Fruit fly (Drosophila melanogaster): Measurements from ENCODE around the gene eyg.

eyg gene

DNA sequence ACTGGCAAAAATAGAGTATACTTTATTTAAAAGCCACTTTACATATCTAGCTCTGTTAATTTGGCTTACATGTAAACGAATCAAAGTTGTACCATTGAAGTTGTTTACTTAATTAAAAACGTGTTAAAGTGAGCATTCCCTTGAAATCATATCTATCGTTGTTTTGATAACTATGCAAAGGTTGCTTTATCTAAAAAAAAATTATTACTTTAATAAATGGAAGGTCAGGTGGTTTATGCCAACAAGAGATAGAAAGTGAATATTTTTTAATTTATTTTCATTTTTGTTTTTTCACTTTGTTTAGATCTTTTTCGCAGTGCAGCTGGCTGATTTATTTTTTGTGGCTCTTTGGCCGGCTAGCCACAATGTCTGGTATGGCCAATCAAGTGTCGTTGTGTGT lies 15.1 kb upstream of the eyg start (continued):
- TF ChIP-seq Vsx1 (GFP tag; optimal IDR thresholded peaks at IDR 0.05) (peak; percentile 62), CG10543 (GFP tag; optimal IDR thresholded peaks at IDR 0.05) (peak; percentile 18), CG4360 (GFP tag; IDR thresholded peaks at IDR 0.05) (no peak), CG17802 (tag; optimal IDR thresholded peaks at IDR 0.05) (no peak), Taf1 (GFP tag; IDR thresholded peaks at IDR 0.05) (no peak), CG7556 (GFP tag; optimal IDR thresholded peaks at IDR 0.05) (peak; percentile 81), ems (GFP tag; optimal IDR thresholded peaks at IDR 0.05) (peak; percentile 65), lab (GFP tag; optimal IDR thresholded peaks at IDR 0.05) (peak; percentile 68), Dbx (GFP tag; IDR thresholded peaks at IDR 0.05) (peak; percentile 57; the same call in 1 of the 3 replicates), crp (GFP tag; optimal IDR thresholded peaks at IDR 0.05) (peak in 1 of 2 experiments; percentile 16), CG2712 (tag; optimal IDR thresholded peaks at IDR 0.05) (peak; percentile 86), TFAM (GFP tag; optimal IDR thresholded peaks at IDR 0.05) (no peak), CG7963 (GFP tag; IDR thresholded peaks at IDR 0.05; ENCODE audit: partially characterized antibody) (no peak), maf-S (GFP tag; optimal IDR thresholded peaks at IDR 0.05) (peak; percentile 20), CG7372 (GFP tag; IDR thresholded peaks at IDR 0.05) (peak; percentile 41), Mad (GFP tag; optimal IDR thresholded peaks at IDR 0.05) (peak; percentile 64), odd (GFP tag; optimal IDR thresholded peaks at IDR 0.05) (peak; percentile 76), CG8290 (GFP tag; optimal IDR thresholded peaks at IDR 0.05) (no peak), CG8290 (tag; optimal IDR thresholded peaks at IDR 0.05) (no peak), phol (tag; optimal IDR thresholded peaks at IDR 0.05) (peak; percentile 86), HmgZ (tag; optimal IDR thresholded peaks at IDR 0.05) (peak; percentile 24), C15 (GFP tag; IDR thresholded peaks at IDR 0.05) (no peak), shn (GFP tag; optimal IDR thresholded peaks at IDR 0.05) (peak; percentile 42), CG4282 (GFP tag; optimal IDR thresholded peaks at IDR 0.05) (no peak), HHEX (GFP tag; optimal IDR thresholded peaks at IDR 0.05) (peak; percentile 72), CG2129 (GFP tag; IDR thresholded peaks at IDR 0.05; ENCODE audit: partially characterized antibody) (no peak), lov (optimal IDR thresholded peaks at IDR 0.05) (no peak), lov (GFP tag; IDR thresholded peaks at IDR 0.05) (no peak), CG8359 (GFP tag; optimal IDR thresholded peaks at IDR 0.05; ENCODE audit: borderline replicate concordance) (no peak), CG12219 (GFP tag; optimal IDR thresholded peaks at IDR 0.05) (peak; percentile 52), Fer1 (GFP tag; optimal IDR thresholded peaks at IDR 0.05) (peak; percentile 72), ranshi (GFP tag; IDR thresholded peaks at IDR 0.05) (peak; percentile 58), Xbp1 (GFP tag; optimal IDR thresholded peaks at IDR 0.05) (peak; percentile 82), gfzf (GFP tag; optimal IDR thresholded peaks at IDR 0.05) (no peak), vvl (GFP tag; IDR thresholded peaks at IDR 0.05) (peak; percentile 72), slp2 (GFP tag; optimal IDR thresholded peaks at IDR 0.05) (peak; percentile 27), tll (GFP tag; optimal IDR thresholded peaks at IDR 0.05) (no peak), CG18599 (GFP tag; optimal IDR thresholded peaks at IDR 0.05) (peak; percentile 39), dmrt11E (tag; optimal IDR thresholded peaks at IDR 0.05) (peak; percentile 54), kah (GFP tag; optimal IDR thresholded peaks at IDR 0.05) (peak; percentile 51), Stat92E (GFP tag; optimal IDR thresholded peaks at IDR 0.05) (no peak), dm (GFP tag; optimal IDR thresholded peaks at IDR 0.05) (peak; percentile 45), ftz-f1 (GFP tag; optimal IDR thresholded peaks at IDR 0.05) (no peak), Oaz (GFP tag; IDR thresholded peaks at IDR 0.05) (0 out of 2 replicates have a peak, but pooled peaks have one; percentile 33), ac (GFP tag; optimal IDR thresholded peaks at IDR 0.05) (no peak), ewg (GFP tag; optimal IDR thresholded peaks at IDR 0.05) (peak; percentile 64), emc (GFP tag; optimal IDR thresholded peaks at IDR 0.05) (no peak), CG11398 (GFP tag; optimal IDR thresholded peaks at IDR 0.05) (no peak), CG4707 (GFP tag; optimal IDR thresholded peaks at IDR 0.05) (no peak), CG9727 (GFP tag; optimal IDR thresholded peaks at IDR 0.05) (peak; percentile 76)
